Worm (Caenorhabditis elegans): ENCODE measurements around the gene mrpl-2.

DNA sequence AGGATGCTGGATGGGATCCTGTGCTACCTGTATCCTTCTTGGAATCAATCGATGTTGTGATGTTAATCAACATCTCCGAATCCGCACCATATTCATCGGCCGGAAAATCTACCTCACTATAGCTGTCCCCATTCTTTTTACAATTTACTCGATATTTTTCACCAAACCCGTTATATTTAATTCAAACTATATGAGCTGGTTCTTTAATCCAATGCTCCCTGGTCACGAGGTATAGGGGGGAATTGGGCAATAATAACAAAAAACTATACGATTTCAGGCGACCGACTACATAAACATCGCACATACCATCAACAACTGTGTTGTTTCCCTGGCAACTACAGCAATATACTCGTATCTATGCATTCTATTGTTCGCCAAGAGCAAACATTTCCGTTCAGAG is 15.5 kb upstream of the mrpl-2 start:
- TF ChIP-seq tbp1 (GFP tag; optimal IDR thresholded peaks at IDR 0.05) (no peak), lin-54 (GFP tag; optimal IDR thresholded peaks at IDR 0.05) (no peak)

All from whole organism, young adult.